Fruit fly (Drosophila melanogaster) whole organism, embryonic: ENCODE measurements around the gene CG44271.
A peak's percentile ranks its signal among the peaks of the same experiment; 100 is the strongest.

Experiments
- Asciz ChIP-seq: fragments of 200-800 bp; sonication (Bioruptor generic); optimal IDR thresholded peaks from 2 replicates; lab custom pipeline; 2017; ENCODE audit warnings: missing biosample characterization, mild to moderate bottlenecking, missing genetic modification characterization, missing genetic modification reagents
- B-H2 ChIP-seq: fragments of 200-800 bp; sonication (Bioruptor generic); optimal IDR thresholded peaks from 2 replicates; lab custom pipeline; 2018; ENCODE audit warnings: missing biosample characterization, mild to moderate bottlenecking, missing genetic modification characterization
- Blimp-1 ChIP-seq: fragments of 200-800 bp; sonication (Bioruptor generic); optimal IDR thresholded peaks from 3 replicates; lab custom pipeline; 2018; ENCODE audit warnings: missing biosample characterization, missing genetic modification characterization, mild to moderate bottlenecking, moderate library complexity, missing genetic modification reagents
- CG1024 ChIP-seq: fragments of 200-800 bp; sonication (Bioruptor generic); IDR thresholded peaks from 2 replicates; pipeline ENCODE4 v1.3.6; 2022; ENCODE audit warnings: missing biosample characterization, missing genetic modification characterization
- CG12155 ChIP-seq: fragments of 200-800 bp; sonication (Bioruptor generic); optimal IDR thresholded peaks from 3 replicates; lab custom pipeline; 2016; ENCODE audit warnings: missing biosample characterization, missing genetic modification characterization
- CG15269 ChIP-seq: fragments of 200-800 bp; sonication (Bioruptor generic); optimal IDR thresholded peaks from 2 replicates; lab custom pipeline; 2018; ENCODE audit warnings: missing biosample characterization, mild to moderate bottlenecking, missing genetic modification characterization, moderate library complexity
- CG15479 ChIP-seq: fragments of 200-800 bp; sonication (Bioruptor generic); optimal IDR thresholded peaks from 3 replicates; lab custom pipeline; 2019; ENCODE audit warnings: missing biosample characterization, mild to moderate bottlenecking, missing genetic modification characterization, moderate library complexity
- CG15696 ChIP-seq: fragments of 200-800 bp; sonication (Bioruptor generic); optimal IDR thresholded peaks from 2 replicates; lab custom pipeline; 2019; ENCODE audit warnings: missing biosample characterization, mild to moderate bottlenecking, missing genetic modification characterization, moderate library complexity
- CG16815 ChIP-seq: fragments of 200-800 bp; sonication (Bioruptor generic); optimal IDR thresholded peaks from 3 replicates; lab custom pipeline; 2017; ENCODE audit warnings: missing biosample characterization, mild to moderate bottlenecking, missing genetic modification characterization
- CG17802 ChIP-seq: fragments of 200-800 bp; sonication (Bioruptor generic); optimal IDR thresholded peaks from 2 replicates; lab custom pipeline; 2018; ENCODE audit warnings: missing biosample characterization, mild to moderate bottlenecking, missing genetic modification characterization, moderate library complexity
- CG3065 ChIP-seq: fragments of 200-800 bp; sonication (Bioruptor generic); optimal IDR thresholded peaks from 2 replicates; lab custom pipeline; 2016; ENCODE audit warnings: missing biosample characterization, missing genetic modification characterization
- CG31365 ChIP-seq: fragments of 200-800 bp; sonication (Bioruptor generic); optimal IDR thresholded peaks from 2 replicates; lab custom pipeline; 2018; ENCODE audit warnings: missing biosample characterization, mild to moderate bottlenecking, missing genetic modification characterization
- CG33213 ChIP-seq: fragments of 200-800 bp; sonication (Bioruptor generic); optimal IDR thresholded peaks from 3 replicates; lab custom pipeline; 2016; ENCODE audit warnings: missing biosample characterization, missing genetic modification characterization
- CG34376 ChIP-seq: fragments of 200-800 bp; sonication (Bioruptor generic); optimal IDR thresholded peaks from 2 replicates; lab custom pipeline; 2018; ENCODE audit warnings: missing biosample characterization, mild to moderate bottlenecking, missing genetic modification characterization
- CG3726 ChIP-seq: fragments of 200-800 bp; sonication (Bioruptor generic); IDR thresholded peaks from 3 replicates; pipeline ENCODE4, ENCODE4 v1.3.6; 2022; ENCODE audit warnings: missing biosample characterization, missing genetic modification characterization
- CG4730 ChIP-seq: fragments of 200-800 bp; sonication (Bioruptor generic); IDR thresholded peaks from 2 replicates; pipeline ENCODE4 v1.3.6; 2022; ENCODE audit warnings: missing biosample characterization, missing genetic modification characterization
- CG6175 ChIP-seq: fragments of 200-800 bp; sonication (Bioruptor generic); IDR thresholded peaks from 3 replicates; pipeline ENCODE4 v1.3.6; 2022; ENCODE audit warnings: missing biosample characterization, missing genetic modification characterization
- CG7271 ChIP-seq: fragments of 200-800 bp; sonication (Bioruptor generic); optimal IDR thresholded peaks from 2 replicates; lab custom pipeline; 2018; ENCODE audit warnings: missing biosample characterization, mild to moderate bottlenecking, missing genetic modification characterization, moderate library complexity
- CG7556 ChIP-seq: fragments of 200-800 bp; sonication (Bioruptor generic); optimal IDR thresholded peaks from 2 replicates; lab custom pipeline; 2017; ENCODE audit warnings: missing biosample characterization, mild to moderate bottlenecking, missing genetic modification characterization
- CG7786 ChIP-seq: fragments of 200-800 bp; sonication (Bioruptor generic); optimal IDR thresholded peaks from 2 replicates; lab custom pipeline; 2016; ENCODE audit warnings: missing biosample characterization, missing genetic modification characterization
- CG7987 ChIP-seq: fragments of 200-800 bp; sonication (Bioruptor generic); optimal IDR thresholded peaks from 2 replicates; lab custom pipeline; 2018; ENCODE audit warnings: missing biosample characterization, mild to moderate bottlenecking, missing genetic modification characterization, moderate library complexity
- CG8924 ChIP-seq: fragments of 200-800 bp; optimal IDR thresholded peaks from 3 replicates; lab custom pipeline; 2019; ENCODE audit warnings: missing biosample characterization, mild to moderate bottlenecking, missing genetic modification characterization, moderate library complexity
- Elba2 ChIP-seq: fragments of 200-800 bp; sonication (Bioruptor generic); optimal IDR thresholded peaks from 3 replicates; lab custom pipeline; 2016; ENCODE audit warnings: missing biosample characterization, missing genetic modification characterization
- GATAe ChIP-seq: fragments of 200-800 bp; sonication (Bioruptor generic); conservative IDR thresholded peaks from 2 replicates; pipeline ENCODE4 v1.3.6; 2022; ENCODE audit warnings: missing biosample characterization, missing genetic modification characterization
- Gug ChIP-seq: fragments of 200-800 bp; sonication (Bioruptor generic); IDR thresholded peaks from 4 replicates; pipeline ENCODE4 v1.3.6; 2022; ENCODE audit warnings: missing biosample characterization, missing genetic modification characterization
- HLH3B ChIP-seq: fragments of 200-800 bp; sonication (Bioruptor generic); IDR thresholded peaks from 2 replicates; pipeline ENCODE4 v1.3.6; 2022; ENCODE audit warnings: missing biosample characterization, missing genetic modification characterization
- HLH4C ChIP-seq: fragments of 200-800 bp; sonication (Bioruptor generic); IDR thresholded peaks from 3 replicates; pipeline ENCODE4 v1.3.6; 2022; ENCODE audit warnings: missing biosample characterization, missing genetic modification characterization; ENCODE audit not compliant: partially characterized antibody
- Hand ChIP-seq: fragments of 200-800 bp; sonication (Bioruptor generic); optimal IDR thresholded peaks from 2 replicates; lab custom pipeline; 2017; ENCODE audit warnings: mild to moderate bottlenecking, missing biosample characterization, missing genetic modification reagents, missing genetic modification characterization
- Hr39 ChIP-seq: fragments of >200 bp; optimal IDR thresholded peaks from 2 replicates; lab custom pipeline; 2017
- Neu2 ChIP-seq: fragments of 200-800 bp; sonication (Bioruptor generic); optimal IDR thresholded peaks from 3 replicates; lab custom pipeline; 2016; ENCODE audit warnings: missing biosample characterization, missing genetic modification characterization, borderline replicate concordance
- Pdp1 ChIP-seq, 2 experiments: fragments of 200-800 bp; sonication (Bioruptor generic); optimal IDR thresholded peaks; 3 replicates each; lab custom pipeline; 2016; ENCODE audit warnings: missing biosample characterization in 2 of 2, missing genetic modification characterization in 2 of 2, mild to moderate bottlenecking in 1 of 2, moderate library complexity in 1 of 2
- Side ChIP-seq: fragments of 200-800 bp; sonication (Bioruptor generic); optimal IDR thresholded peaks from 2 replicates; lab custom pipeline; 2016; ENCODE audit warnings: missing biosample characterization, missing genetic modification characterization
- Xbp1 ChIP-seq: fragments of 200-800 bp; sonication (Bioruptor generic); optimal IDR thresholded peaks from 3 replicates; lab custom pipeline; 2016; ENCODE audit warnings: missing biosample characterization, mild to moderate bottlenecking, missing genetic modification characterization
- amos ChIP-seq: fragments of 200-800 bp; sonication (Bioruptor generic); IDR thresholded peaks from 2 replicates; pipeline ENCODE4 v1.3.6; 2022; ENCODE audit warnings: missing biosample characterization, missing genetic modification characterization; ENCODE audit not compliant: partially characterized antibody
- ase ChIP-seq: fragments of 200-800 bp; sonication (Bioruptor generic); IDR thresholded peaks from 3 replicates; pipeline ENCODE4 v1.3.6; 2022; ENCODE audit warnings: missing biosample characterization, missing genetic modification characterization
- br ChIP-seq: fragments of >200 bp; optimal IDR thresholded peaks from 2 replicates; lab custom pipeline; 2017
- chinmo ChIP-seq: fragments of 200-800 bp; sonication (Bioruptor generic); IDR thresholded peaks from 4 replicates; pipeline ENCODE4 v1.3.6; 2022; ENCODE audit warnings: missing biosample characterization, missing genetic modification characterization; ENCODE audit not compliant: partially characterized antibody
- dmrt11E ChIP-seq: fragments of 200-800 bp; sonication (Bioruptor generic); optimal IDR thresholded peaks from 3 replicates; lab custom pipeline; 2018; ENCODE audit warnings: missing biosample characterization, mild to moderate bottlenecking, missing genetic modification characterization, moderate library complexity
- fd64A ChIP-seq: fragments of 200-800 bp; sonication (Bioruptor generic); optimal IDR thresholded peaks from 3 replicates; lab custom pipeline; 2018; ENCODE audit warnings: missing biosample characterization, mild to moderate bottlenecking, missing genetic modification characterization
- hth ChIP-seq: fragments of >200 bp; optimal IDR thresholded peaks from 2 replicates; lab custom pipeline; 2017; ENCODE audit warnings: inconsistent platforms
- knrl ChIP-seq: fragments of 200-800 bp; sonication (Bioruptor generic); IDR thresholded peaks from 3 replicates; pipeline ENCODE4 v1.3.6; 2022; ENCODE audit warnings: missing biosample characterization, missing genetic modification characterization; ENCODE audit not compliant: partially characterized antibody
- lilli ChIP-seq: fragments of 200-800 bp; sonication (Bioruptor generic); optimal IDR thresholded peaks from 3 replicates; lab custom pipeline; 2016; ENCODE audit warnings: missing biosample characterization, missing genetic modification characterization
- lmd ChIP-seq: fragments of 200-800 bp; sonication (Bioruptor generic); IDR thresholded peaks from 2 replicates; pipeline ENCODE4 v1.3.6; 2022; ENCODE audit warnings: missing biosample characterization, missing genetic modification characterization
- onecut ChIP-seq: fragments of 200-800 bp; sonication (Bioruptor generic); IDR thresholded peaks from 2 replicates; pipeline ENCODE4 v1.3.6; 2022; ENCODE audit warnings: missing biosample characterization, missing genetic modification characterization
- psq ChIP-seq: fragments of 200-800 bp; sonication (Bioruptor generic); optimal IDR thresholded peaks from 2 replicates; lab custom pipeline; 2017; ENCODE audit warnings: missing biosample characterization, missing genetic modification characterization
- ro ChIP-seq: fragments of 200-800 bp; sonication (Bioruptor generic); IDR thresholded peaks from 2 replicates; pipeline ENCODE4 v1.3.6; 2022; ENCODE audit warnings: missing biosample characterization, missing genetic modification characterization
- sens ChIP-seq: fragments of 200-800 bp; sonication (Bioruptor generic); peaks from one replicate; lab custom pipeline; 2016; ENCODE audit warnings: missing biosample characterization, missing genetic modification characterization
- trh ChIP-seq: fragments of 200-800 bp; sonication (Bioruptor generic); optimal IDR thresholded peaks from 2 replicates; lab custom pipeline; 2016; ENCODE audit warnings: missing biosample characterization, missing genetic modification characterization
- tup ChIP-seq: fragments of 200-800 bp; sonication (Bioruptor generic); optimal IDR thresholded peaks from 2 replicates; lab custom pipeline; 2016; ENCODE audit warnings: missing biosample characterization, mild to moderate bottlenecking, missing genetic modification characterization, moderate library complexity
- vnd ChIP-seq: fragments of 200-800 bp; sonication (Bioruptor generic); IDR thresholded peaks from 3 replicates; pipeline ENCODE4 v1.3.6; 2022; ENCODE audit warnings: missing biosample characterization, missing genetic modification characterization; ENCODE audit not compliant: partially characterized antibody
- yki ChIP-seq: fragments of >200 bp; optimal IDR thresholded peaks from 3 replicates; lab custom pipeline; 2018
- zen ChIP-seq: fragments of 200-800 bp; sonication (Bioruptor generic); optimal IDR thresholded peaks from 3 replicates; lab custom pipeline; 2018; ENCODE audit warnings: missing biosample characterization, mild to moderate bottlenecking, missing genetic modification characterization, moderate library complexity

Gene CG44271

dm6 chr2L:6698387-6698786, 49.3 kb downstream of the CG44271 start (continued):
- peak; percentile 41; the same call in 1 of the 2 replicates for TF ChIP-seq lmd
- no peak for TF ChIP-seq GATAe (GFP tag; lab: Robert Waterston, UW)
- TF ChIP-seq Hand (GFP tag; lab: Kevin White, UChicago): no peak
- TF ChIP-seq CG31365: no peak
- TF ChIP-seq CG16815 (GFP tag; lab: Kevin White, UChicago): no peak
- TF ChIP-seq HLH3B (GFP tag; lab: Robert Waterston, UW): peak; percentile 70
- TF ChIP-seq CG15696 (tag; lab: Kevin White, UChicago): peak; percentile 5
- TF ChIP-seq ro (GFP tag; lab: Robert Waterston, UW): no peak
- no peak for TF ChIP-seq B-H2
- TF ChIP-seq br (lab: Kevin White, UChicago): no peak
- TF ChIP-seq lilli (GFP tag; lab: Kevin White, UChicago): peak; percentile 44
- TF ChIP-seq chinmo (GFP tag; lab: Robert Waterston, UW): no peak
- TF ChIP-seq ase (GFP tag; lab: Robert Waterston, UW): peak; percentile 59; the same call in 1 of the 3 replicates
- peak; percentile 13 to 39 for TF ChIP-seq Pdp1 (GFP tag; optimal IDR thresholded peaks at IDR 0.05; lab: Kevin White, UChicago)
- peak; percentile 49 for TF ChIP-seq sens
- TF ChIP-seq Gug (GFP tag; lab: Robert Waterston, UW): no peak
- no peak for TF ChIP-seq CG3065
- no peak for TF ChIP-seq onecut (GFP tag; lab: Robert Waterston, UW)
- no peak for TF ChIP-seq trh (GFP tag; lab: Kevin White, UChicago)
- no peak for TF ChIP-seq Neu2 (GFP tag; lab: Kevin White, UChicago)
- no peak for TF ChIP-seq Side (GFP tag; lab: Kevin White, UChicago)
- peak; percentile 50 for TF ChIP-seq Xbp1 (GFP tag; lab: Kevin White, UChicago)
- peak; percentile 45 for TF ChIP-seq Blimp-1 (GFP tag; lab: Kevin White, UChicago)
- no peak for TF ChIP-seq CG34376 (GFP tag; lab: Kevin White, UChicago)
- TF ChIP-seq Elba2 (GFP tag; lab: Kevin White, UChicago): no peak
- no peak for TF ChIP-seq yki
- TF ChIP-seq CG7786 (GFP tag; lab: Kevin White, UChicago): peak; percentile 31
- TF ChIP-seq CG7556 (GFP tag; lab: Kevin White, UChicago): peak; percentile 21
- TF ChIP-seq CG6175: 0 out of 3 replicates have a peak, but pooled peaks have one; percentile 20
- TF ChIP-seq Hr39 (lab: Kevin White, UChicago): no peak
- TF ChIP-seq fd64A (GFP tag; lab: Kevin White, UChicago): no peak
- TF ChIP-seq CG12155: no peak
- TF ChIP-seq CG17802 (tag; lab: Kevin White, UChicago): no peak
- no peak for TF ChIP-seq CG15479 (GFP tag; lab: Kevin White, UChicago)
- peak; percentile 68 for TF ChIP-seq zen (tag; lab: Kevin White, UChicago)
- no peak for TF ChIP-seq knrl
- no peak for TF ChIP-seq vnd (GFP tag; lab: Robert Waterston, UW)
- TF ChIP-seq CG1024 (GFP tag; lab: Robert Waterston, UW): 0 out of 2 replicates have a peak, but pooled peaks have one; percentile 17
- TF ChIP-seq Asciz (GFP tag; lab: Kevin White, UChicago): peak; percentile 30
- peak; percentile 12 for TF ChIP-seq CG33213 (GFP tag; lab: Kevin White, UChicago)
- TF ChIP-seq CG3726 (GFP tag; lab: Robert Waterston, UW): no peak
- TF ChIP-seq CG7271 (tag; lab: Kevin White, UChicago): no peak
- no peak for TF ChIP-seq amos
- peak; percentile 58 for TF ChIP-seq CG15269 (tag; lab: Kevin White, UChicago)
- peak; percentile 50 for TF ChIP-seq CG8924 (tag; lab: Kevin White, UChicago)
- TF ChIP-seq CG4730 (GFP tag; lab: Robert Waterston, UW): 0 out of 2 replicates have a peak, but pooled peaks have one; percentile 42
- no peak for TF ChIP-seq hth
- no peak for TF ChIP-seq tup (GFP tag; lab: Kevin White, UChicago)
- no peak for TF ChIP-seq psq (GFP tag; lab: Kevin White, UChicago)
- no peak for TF ChIP-seq CG7987 (GFP tag; lab: Kevin White, UChicago)
- TF ChIP-seq dmrt11E (tag; lab: Kevin White, UChicago): peak; percentile 46
- no peak for TF ChIP-seq HLH4C (GFP tag; lab: Robert Waterston, UW)
